Fruit fly (Drosophila melanogaster) whole organism, prepupa: ENCODE results near the gene DCTN1-p150.

Experiments
- Blimp-1 ChIP-seq: fragments of 200-800 bp; sonication (Bioruptor generic); optimal IDR thresholded peaks from 3 replicates; lab custom pipeline; 2017; ENCODE audit warnings: missing biosample characterization, missing genetic modification characterization, mild to moderate bottlenecking, moderate library complexity, missing genetic modification reagents
- CG10631 ChIP-seq: fragments of 200-800 bp; sonication (Bioruptor generic); optimal IDR thresholded peaks from 2 replicates; lab custom pipeline; 2016; ENCODE audit warnings: missing biosample characterization, missing genetic modification characterization
- CG11762 ChIP-seq: fragments of 200-800 bp; sonication (Bioruptor generic); optimal IDR thresholded peaks from 3 replicates; lab custom pipeline; 2016; ENCODE audit warnings: missing biosample characterization, missing genetic modification characterization; ENCODE audit not compliant: insufficient read depth
- CG11902 ChIP-seq: fragments of 200-800 bp; sonication (Bioruptor generic); optimal IDR thresholded peaks from 3 replicates; lab custom pipeline; 2016; ENCODE audit warnings: missing biosample characterization, missing genetic modification characterization
- CG15336 ChIP-seq: fragments of 200-800 bp; sonication (Bioruptor generic); IDR thresholded peaks from 2 replicates; pipeline ENCODE4 v1.3.6; 2022; ENCODE audit warnings: missing biosample characterization, missing genetic modification characterization
- CG1621 ChIP-seq: fragments of 200-800 bp; sonication (Bioruptor generic); optimal IDR thresholded peaks from 3 replicates; lab custom pipeline; 2018; ENCODE audit warnings: missing biosample characterization, mild to moderate bottlenecking, missing genetic modification characterization
- CG3032 ChIP-seq: fragments of 200-800 bp; optimal IDR thresholded peaks from 2 replicates; lab custom pipeline; 2019; ENCODE audit warnings: missing biosample characterization, mild to moderate bottlenecking, missing genetic modification characterization, moderate library complexity
- CG3919 ChIP-seq: fragments of 200-800 bp; sonication (Bioruptor generic); optimal IDR thresholded peaks from 3 replicates; lab custom pipeline; 2016; ENCODE audit warnings: missing biosample characterization, missing genetic modification characterization
- CG6163 ChIP-seq: fragments of 200-800 bp; sonication (Bioruptor generic); IDR thresholded peaks from 3 replicates; pipeline ENCODE4 v1.3.6; 2022; ENCODE audit warnings: missing biosample characterization, missing genetic modification characterization
- CG6276 ChIP-seq: fragments of 200-800 bp; sonication (Bioruptor generic); optimal IDR thresholded peaks from 2 replicates; lab custom pipeline; 2017; ENCODE audit warnings: missing biosample characterization, mild to moderate bottlenecking, missing genetic modification characterization
- CG6792 ChIP-seq: fragments of 200-800 bp; sonication (Bioruptor generic); optimal IDR thresholded peaks from 3 replicates; lab custom pipeline; 2016; ENCODE audit warnings: missing biosample characterization, missing genetic modification characterization
- CG6808 ChIP-seq: fragments of 200-800 bp; sonication (Bioruptor generic); optimal IDR thresholded peaks from 3 replicates; lab custom pipeline; 2017; ENCODE audit warnings: missing biosample characterization, missing genetic modification characterization, mild to moderate bottlenecking, moderate library complexity, missing genetic modification reagents
- CG6854 ChIP-seq: fragments of 200-800 bp; sonication (Bioruptor generic); optimal IDR thresholded peaks from 2 replicates; lab custom pipeline; 2017; ENCODE audit warnings: missing biosample characterization, mild to moderate bottlenecking, missing genetic modification characterization
- CG7368 ChIP-seq: fragments of 200-800 bp; sonication (Bioruptor generic); optimal IDR thresholded peaks from 3 replicates; lab custom pipeline; 2016; ENCODE audit warnings: missing biosample characterization, missing genetic modification characterization
- CG8119 ChIP-seq: fragments of 200-800 bp; sonication (Bioruptor generic); IDR thresholded peaks from 3 replicates; pipeline ENCODE4 v1.3.6; 2022; ENCODE audit warnings: missing biosample characterization, missing genetic modification characterization
- CG8632 ChIP-seq: fragments of 200-800 bp; sonication (Bioruptor generic); optimal IDR thresholded peaks from 3 replicates; lab custom pipeline; 2016; ENCODE audit warnings: missing biosample characterization, missing genetic modification characterization
- CG9139 ChIP-seq: fragments of 200-800 bp; sonication (Bioruptor generic); optimal IDR thresholded peaks from 3 replicates; lab custom pipeline; 2017; ENCODE audit warnings: missing biosample characterization, mild to moderate bottlenecking, missing genetic modification characterization
- Eip75B ChIP-seq: fragments of 200-800 bp; sonication (Bioruptor generic); optimal IDR thresholded peaks from 3 replicates; lab custom pipeline; 2016; ENCODE audit warnings: missing biosample characterization, missing genetic modification characterization
- Eip78C ChIP-seq: fragments of 200-800 bp; sonication (Bioruptor generic); peaks from one replicate; lab custom pipeline; 2016; ENCODE audit warnings: missing biosample characterization, missing genetic modification characterization
- Eip93F ChIP-seq: fragments of 200-800 bp; sonication (Bioruptor generic); optimal IDR thresholded peaks from 2 replicates; lab custom pipeline; 2016; ENCODE audit warnings: missing biosample characterization, mild to moderate bottlenecking, missing genetic modification characterization
- Ets96B ChIP-seq: fragments of 200-800 bp; optimal IDR thresholded peaks from 2 replicates; lab custom pipeline; 2019; ENCODE audit warnings: missing biosample characterization, mild to moderate bottlenecking, missing genetic modification characterization, moderate library complexity
- Gug ChIP-seq: fragments of 200-800 bp; sonication (Bioruptor generic); IDR thresholded peaks from 2 replicates; pipeline ENCODE4 v1.3.6; 2022; ENCODE audit warnings: missing biosample characterization, missing genetic modification characterization
- Hr39 ChIP-seq: fragments of 200-800 bp; sonication (Bioruptor generic); optimal IDR thresholded peaks from 2 replicates; lab custom pipeline; 2016; ENCODE audit warnings: missing biosample characterization, missing genetic modification characterization
- Smox ChIP-seq: fragments of 200-800 bp; sonication (Bioruptor generic); optimal IDR thresholded peaks from 3 replicates; lab custom pipeline; 2016; ENCODE audit warnings: missing biosample characterization, missing genetic modification characterization
- Sox14 ChIP-seq: fragments of 200-800 bp; sonication (Bioruptor generic); optimal IDR thresholded peaks from 3 replicates; lab custom pipeline; 2016; ENCODE audit warnings: missing biosample characterization, missing genetic modification characterization
- Sox15 ChIP-seq: fragments of 200-800 bp; sonication (Bioruptor generic); optimal IDR thresholded peaks from 3 replicates; lab custom pipeline; 2016; ENCODE audit warnings: missing biosample characterization, missing genetic modification characterization
- achi ChIP-seq: fragments of 200-800 bp; sonication (Bioruptor generic); optimal IDR thresholded peaks from 3 replicates; lab custom pipeline; 2016; ENCODE audit warnings: missing biosample characterization, missing genetic modification characterization
- cyc ChIP-seq: fragments of 200-800 bp; sonication (Bioruptor generic); optimal IDR thresholded peaks from 3 replicates; lab custom pipeline; 2016; ENCODE audit warnings: missing biosample characterization, missing genetic modification characterization
- dac ChIP-seq: fragments of 200-800 bp; sonication (Bioruptor generic); optimal IDR thresholded peaks from 2 replicates; lab custom pipeline; 2017; ENCODE audit warnings: missing biosample characterization, mild to moderate bottlenecking, missing genetic modification characterization
- dsx ChIP-seq: fragments of 200-800 bp; optimal IDR thresholded peaks from 3 replicates; lab custom pipeline; 2019; ENCODE audit warnings: missing biosample characterization, mild to moderate bottlenecking, missing genetic modification characterization, moderate library complexity; ENCODE audit not compliant: poor library complexity, severe bottlenecking
- eg ChIP-seq: fragments of 200-800 bp; sonication (Bioruptor generic); IDR thresholded peaks from 3 replicates; pipeline ENCODE4 v1.3.6; 2022; ENCODE audit warnings: missing biosample characterization, missing genetic modification characterization
- esn ChIP-seq: fragments of 200-800 bp; sonication (Bioruptor generic); optimal IDR thresholded peaks from 2 replicates; lab custom pipeline; 2016; ENCODE audit warnings: missing biosample characterization, mild to moderate bottlenecking, missing genetic modification characterization, moderate library complexity
- fd59A ChIP-seq: fragments of 200-800 bp; sonication (Bioruptor generic); optimal IDR thresholded peaks from 2 replicates; lab custom pipeline; 2017; ENCODE audit warnings: missing biosample characterization, mild to moderate bottlenecking, missing genetic modification characterization, missing genetic modification reagents
- fd85E ChIP-seq: fragments of 200-800 bp; sonication (Bioruptor generic); optimal IDR thresholded peaks from 3 replicates; lab custom pipeline; 2016; ENCODE audit warnings: missing biosample characterization, missing genetic modification characterization
- fkh ChIP-seq: fragments of 200-800 bp; sonication (Bioruptor generic); optimal IDR thresholded peaks from 3 replicates; lab custom pipeline; 2017; ENCODE audit warnings: missing biosample characterization, mild to moderate bottlenecking, missing genetic modification characterization, moderate library complexity
- lz ChIP-seq: fragments of 200-800 bp; sonication (Bioruptor generic); optimal IDR thresholded peaks from 3 replicates; lab custom pipeline; 2016; ENCODE audit warnings: missing biosample characterization, missing genetic modification characterization
- net ChIP-seq: fragments of 200-800 bp; sonication (Bioruptor generic); optimal IDR thresholded peaks from 3 replicates; lab custom pipeline; 2016; ENCODE audit warnings: missing biosample characterization, missing genetic modification characterization
- pdm3 ChIP-seq: fragments of 200-800 bp; sonication (Bioruptor generic); optimal IDR thresholded peaks from 3 replicates; lab custom pipeline; 2016; ENCODE audit warnings: missing biosample characterization, missing genetic modification characterization

The DCTN1-p150 gene

DNA sequence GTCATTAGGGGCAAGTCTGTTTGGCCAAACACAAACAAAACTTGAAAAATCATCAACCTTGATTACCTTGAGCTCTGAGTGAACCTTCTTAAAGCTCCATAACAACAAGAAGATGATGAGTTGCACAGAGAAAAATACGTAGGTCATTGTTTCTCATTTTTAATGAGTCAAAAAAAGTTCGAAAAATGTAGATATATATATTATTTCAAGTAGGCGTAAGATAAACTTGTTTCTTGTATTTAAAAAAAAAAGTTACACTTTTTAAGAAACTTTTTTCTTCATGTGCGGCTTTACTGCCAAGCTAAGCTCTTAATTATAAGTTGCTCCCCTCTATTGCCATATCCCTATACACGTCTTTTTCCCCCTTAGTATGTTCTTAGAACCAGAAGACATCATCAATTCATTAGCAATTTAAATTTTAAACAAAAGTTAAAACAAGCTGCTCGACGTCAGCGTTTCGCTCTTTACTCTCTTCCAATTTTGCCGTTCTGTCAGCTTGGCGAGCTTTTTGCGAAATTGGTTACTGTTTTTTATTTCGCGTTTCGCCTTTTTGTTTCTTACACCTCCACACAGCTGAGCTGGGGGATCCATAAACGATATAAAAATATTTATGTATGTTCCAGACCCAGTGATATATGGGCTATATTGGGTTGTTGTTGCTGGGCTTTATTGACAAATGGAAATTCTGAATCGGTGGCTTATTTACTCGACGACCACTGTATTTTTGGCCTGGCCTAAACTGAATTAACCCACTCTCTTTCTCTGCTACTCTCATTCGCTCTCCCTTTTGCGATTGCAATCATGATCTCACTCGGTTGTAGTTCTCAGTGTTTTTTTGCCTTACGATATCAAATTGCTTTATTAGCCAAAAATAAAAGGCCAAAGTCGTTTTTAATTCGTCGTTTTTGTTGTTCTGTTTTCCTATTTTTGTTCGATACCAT is 5.6 kb upstream of the DCTN1-p150 start (continued):
- peak; percentile 70; the same call in 2 of the 3 replicates for TF ChIP-seq CG6163
- no peak for TF ChIP-seq CG7368 (GFP tag; lab: Kevin White, UChicago)
- no peak for TF ChIP-seq Sox15 (GFP tag; lab: Kevin White, UChicago)
- TF ChIP-seq CG11762 (GFP tag; lab: Kevin White, UChicago), result peak; percentile 11
- TF ChIP-seq CG10631 (GFP tag; lab: Kevin White, UChicago), result peak; percentile 56
- TF ChIP-seq fd59A (GFP tag; lab: Kevin White, UChicago), result no peak
- peak; percentile 43; the same call in 1 of the 3 replicates for TF ChIP-seq CG8119 (GFP tag; lab: Robert Waterston, UW)
- TF ChIP-seq Blimp-1 (GFP tag; lab: Kevin White, UChicago), result peak; percentile 2
- peak; percentile 10 for TF ChIP-seq CG6808 (GFP tag; lab: Kevin White, UChicago)
- peak; percentile 22 for TF ChIP-seq CG6854 (GFP tag; lab: Kevin White, UChicago)
- no peak for TF ChIP-seq CG9139 (GFP tag; lab: Kevin White, UChicago)
- TF ChIP-seq fd85E, result no peak
- TF ChIP-seq CG15336 (GFP tag; lab: Robert Waterston, UW), result peak; percentile 68
- TF ChIP-seq Eip75B, result peak; percentile 55
- TF ChIP-seq Gug (GFP tag; lab: Robert Waterston, UW), result peak; percentile 46; the same call in 1 of the 2 replicates
- TF ChIP-seq net, result no peak
- peak; percentile 72 for TF ChIP-seq esn (GFP tag; lab: Kevin White, UChicago)
- peak; percentile 14 for TF ChIP-seq CG11902 (GFP tag; lab: Kevin White, UChicago)
- no peak for TF ChIP-seq dac
- TF ChIP-seq Eip93F (GFP tag; lab: Kevin White, UChicago), result no peak
- TF ChIP-seq CG6276 (GFP tag; lab: Kevin White, UChicago), result no peak
- TF ChIP-seq Ets96B (tag; lab: Kevin White, UChicago), result peak; percentile 15
- TF ChIP-seq, all 60 proteins: peak for 42

- TF ChIP-seq Hr39 (GFP tag; lab: Kevin White, UChicago) (peak; percentile 4), CG6792 (GFP tag; lab: Kevin White, UChicago) (no peak), CG10631 (GFP tag; lab: Kevin White, UChicago) (peak; percentile 16), net (peak; percentile 28), pdm3 (no peak), Sox14 (GFP tag; lab: Kevin White, UChicago) (no peak), eg (GFP tag; lab: Robert Waterston, UW) (peak; percentile 9; the same call in 1 of the 3 replicates), CG11902 (GFP tag; lab: Kevin White, UChicago) (no peak), CG6276 (GFP tag; lab: Kevin White, UChicago) (no peak), CG6163 (0 out of 3 replicates have a peak, but pooled peaks have one; percentile 20), Smox (no peak), CG15336 (GFP tag; lab: Robert Waterston, UW) (0 out of 2 replicates have a peak, but pooled peaks have one; percentile 10), achi (GFP tag; lab: Kevin White, UChicago) (peak; percentile 19), Gug (GFP tag; lab: Robert Waterston, UW) (no peak), lz (GFP tag; lab: Kevin White, UChicago) (no peak), Eip78C (GFP tag; lab: Kevin White, UChicago) (peak; percentile 24), fkh (GFP tag; lab: Kevin White, UChicago) (peak; percentile 18)
These were observed 4.5 kb upstream of the DCTN1-p150 start for dm6 chr3L:13924646-13925045.

dm6 chr3L:13925117-13925726 is 4.0 kb upstream of the DCTN1-p150 start, which contains the start of gene Rgl:
Rgl (minus strand) TSS chr3L:13925335.
- TF ChIP-seq CG3919 (GFP tag; lab: Kevin White, UChicago) (peak; percentile 6), cyc (GFP tag; lab: Kevin White, UChicago) (no peak), eg (GFP tag; lab: Robert Waterston, UW) (peak; percentile 43; the same call in 1 of the 3 replicates), dsx (GFP tag; lab: Kevin White, UChicago) (peak; percentile 14), CG6854 (GFP tag; lab: Kevin White, UChicago) (peak; percentile 44), CG15336 (GFP tag; lab: Robert Waterston, UW) (peak; percentile 53; the same call in 1 of the 2 replicates), CG8632 (GFP tag; lab: Kevin White, UChicago) (peak; percentile 14), CG1621 (tag; lab: Kevin White, UChicago) (peak; percentile 42), CG6163 (peak; percentile 67; the same call in 2 of the 3 replicates), Eip75B (no peak), CG8119 (GFP tag; lab: Robert Waterston, UW) (peak; percentile 33; the same call in 1 of the 3 replicates), CG9139 (GFP tag; lab: Kevin White, UChicago) (peak; percentile 44), dac (no peak), CG3032 (no peak)
- TF ChIP-seq, all 60 proteins: peak for 10
